Worm (Caenorhabditis elegans) whole organism, L1 larva: ENCODE measurements around the gene gcc-2.

ENCODE experiments used
- aly-2 ChIP-seq: fragments of 150-350 bp; optimal IDR thresholded peaks from 2 replicates; lab custom pipeline; 2014; ENCODE audit warnings: missing biosample characterization, missing genetic modification characterization
- ceh-8 ChIP-seq: fragments of 200-800 bp; sonication (Bioruptor generic); optimal IDR thresholded peaks from 2 replicates; lab custom pipeline; 2018; ENCODE audit warnings: mild to moderate bottlenecking, missing genetic modification characterization, moderate library complexity, missing compliant biosample characterization
- ceh-90 ChIP-seq: sonication (generic microtip); optimal IDR thresholded peaks from 2 replicates; lab custom pipeline; 2016; ENCODE audit warnings: missing genetic modification characterization, missing compliant biosample characterization
- efl-1 ChIP-seq, 4 experiments: fragments of 150-350 bp; optimal IDR thresholded peaks in 3 of 4; peaks in 1 of 4; 1 replicate in 1 of 4; 2 replicates in 3 of 4; lab custom pipeline; 2014; ENCODE audit warnings: missing biosample characterization in 2 of 4, missing genetic modification characterization in 2 of 4, missing genetic modification reagents in 2 of 4
- efl-3 ChIP-seq: fragments of 200-800 bp; sonication (Bioruptor generic); optimal IDR thresholded peaks from 2 replicates; lab custom pipeline; 2018; ENCODE audit warnings: mild to moderate bottlenecking, missing genetic modification characterization, missing compliant biosample characterization
- egl-27 ChIP-seq, 2 experiments: fragments of 150-350 bp in 1 of 2; sonication (generic microtip); optimal IDR thresholded peaks; 3 replicates each; lab custom pipeline; 2017 to 2018; ENCODE audit warnings: missing biosample characterization in 2 of 2, missing genetic modification characterization in 2 of 2, missing genetic modification reagents in 2 of 2
- ets-5 ChIP-seq: fragments of 200-800 bp; sonication (Bioruptor generic); IDR thresholded peaks from 2 replicates; pipeline ENCODE4 v1.3.6; 2022; ENCODE audit warnings: missing genetic modification characterization, missing compliant biosample characterization
- grh-1 ChIP-seq: fragments of 200-800 bp; sonication (Bioruptor generic); IDR thresholded peaks from 2 replicates; pipeline ENCODE4 v1.3.6; 2022; ENCODE audit warnings: missing genetic modification reagents, missing genetic modification characterization, missing compliant biosample characterization
- irx-1 ChIP-seq: sonication (generic microtip); optimal IDR thresholded peaks from 2 replicates; lab custom pipeline; 2016; ENCODE audit warnings: missing genetic modification characterization, missing compliant biosample characterization
- lin-13 ChIP-seq: fragments of 150-350 bp; optimal IDR thresholded peaks from 2 replicates; lab custom pipeline; 2014; ENCODE audit warnings: missing biosample characterization, missing genetic modification reagents, missing genetic modification characterization
- lin-14 ChIP-seq: fragments of 200-800 bp; sonication (Bioruptor generic); optimal IDR thresholded peaks from 2 replicates; lab custom pipeline; 2018; ENCODE audit warnings: mild to moderate bottlenecking, missing genetic modification characterization, moderate library complexity, missing compliant biosample characterization
- lin-39 ChIP-seq: fragments of 150-350 bp; optimal IDR thresholded peaks from 2 replicates; lab custom pipeline; 2014; ENCODE audit warnings: missing biosample characterization, missing genetic modification reagents, missing genetic modification characterization
- lir-3 ChIP-seq: sonication (generic microtip); optimal IDR thresholded peaks from 2 replicates; lab custom pipeline; 2016; ENCODE audit warnings: mild to moderate bottlenecking, missing genetic modification characterization, moderate library complexity, missing compliant biosample characterization; ENCODE audit not compliant: poor library complexity
- lsy-2 ChIP-seq, 2 experiments: fragments of 150-350 bp; optimal IDR thresholded peaks; 2 replicates each; lab custom pipeline; 2014; ENCODE audit warnings: missing biosample characterization in 2 of 2, missing genetic modification characterization in 2 of 2
- mab-9 ChIP-seq: fragments of 200-800 bp; sonication (Bioruptor generic); IDR thresholded peaks from 2 replicates; pipeline ENCODE4 v1.3.6; 2022; ENCODE audit warnings: missing genetic modification reagents, missing genetic modification characterization, missing compliant biosample characterization
- mef-2 ChIP-seq: fragments of 150-350 bp; optimal IDR thresholded peaks from 2 replicates; lab custom pipeline; 2014; ENCODE audit warnings: missing biosample characterization, missing genetic modification characterization
- nhr-19 ChIP-seq: fragments of 200-800 bp; sonication (Bioruptor generic); conservative IDR thresholded peaks from 2 replicates; pipeline ENCODE4 v1.3.6; 2022; ENCODE audit warnings: missing genetic modification characterization, missing compliant biosample characterization
- nhr-20 ChIP-seq: sonication (generic microtip); optimal IDR thresholded peaks from 2 replicates; lab custom pipeline; 2016; ENCODE audit warnings: mild to moderate bottlenecking, missing genetic modification characterization, missing compliant biosample characterization
- nhr-71 ChIP-seq: sonication (generic microtip); optimal IDR thresholded peaks from 2 replicates; lab custom pipeline; 2016; ENCODE audit warnings: mild to moderate bottlenecking, missing genetic modification characterization, moderate library complexity, missing compliant biosample characterization
- nhr-84 ChIP-seq: sonication (generic microtip); optimal IDR thresholded peaks from 2 replicates; lab custom pipeline; 2017; ENCODE audit warnings: missing biosample characterization, missing genetic modification characterization
- nhr-90 ChIP-seq: sonication (generic microtip); optimal IDR thresholded peaks from 2 replicates; lab custom pipeline; 2016; ENCODE audit warnings: mild to moderate bottlenecking, missing genetic modification characterization, missing compliant biosample characterization; ENCODE audit not compliant: poor library complexity
- pag-3 ChIP-seq: sonication (generic microtip); optimal IDR thresholded peaks from 2 replicates; lab custom pipeline; 2017; ENCODE audit warnings: missing genetic modification characterization, mild to moderate bottlenecking, missing compliant biosample characterization, antibody characterized with exemption, borderline replicate concordance; ENCODE audit not compliant: insufficient read depth
- pax-3 ChIP-seq: fragments of 200-800 bp; sonication (Bioruptor generic); optimal IDR thresholded peaks from 2 replicates; lab custom pipeline; 2018; ENCODE audit warnings: mild to moderate bottlenecking, missing genetic modification characterization, moderate library complexity, missing compliant biosample characterization
- rnt-1 ChIP-seq: sonication (generic microtip); optimal IDR thresholded peaks from 2 replicates; lab custom pipeline; 2016; ENCODE audit warnings: mild to moderate bottlenecking, missing genetic modification characterization, moderate library complexity, missing compliant biosample characterization
- snu-23 ChIP-seq: sonication (generic microtip); optimal IDR thresholded peaks from 2 replicates; lab custom pipeline; 2016; ENCODE audit warnings: missing genetic modification characterization, missing compliant biosample characterization
- sptf-1 ChIP-seq: fragments of 150-350 bp; optimal IDR thresholded peaks from 2 replicates; lab custom pipeline; 2014; ENCODE audit warnings: missing biosample characterization, missing genetic modification characterization
- swsn-7 ChIP-seq: sonication (generic microtip); optimal IDR thresholded peaks from 2 replicates; lab custom pipeline; 2016; ENCODE audit warnings: missing genetic modification characterization, missing compliant biosample characterization
- tlp-1 ChIP-seq: fragments of 150-350 bp; optimal IDR thresholded peaks from 2 replicates; lab custom pipeline; 2014; ENCODE audit warnings: missing biosample characterization, missing genetic modification characterization
- unc-130 ChIP-seq: fragments of 150-350 bp; optimal IDR thresholded peaks from 2 replicates; lab custom pipeline; 2017; ENCODE audit warnings: missing biosample characterization, missing genetic modification characterization, inconsistent platforms
- unc-30 ChIP-seq: sonication (generic microtip); optimal IDR thresholded peaks from 2 replicates; lab custom pipeline; 2017; ENCODE audit warnings: missing biosample characterization, missing genetic modification characterization
- unc-86 ChIP-seq: sonication (generic microtip); optimal IDR thresholded peaks from 2 replicates; lab custom pipeline; 2016; ENCODE audit warnings: missing genetic modification characterization, missing compliant biosample characterization
- xbp-1 ChIP-seq: sonication (generic microtip); optimal IDR thresholded peaks from 2 replicates; lab custom pipeline; 2016; ENCODE audit warnings: missing genetic modification characterization, missing compliant biosample characterization
- ztf-4 ChIP-seq: fragments of 150-350 bp; optimal IDR thresholded peaks from 2 replicates; lab custom pipeline; 2014; ENCODE audit warnings: missing biosample characterization, missing genetic modification characterization

gcc-2 gene

DNA sequence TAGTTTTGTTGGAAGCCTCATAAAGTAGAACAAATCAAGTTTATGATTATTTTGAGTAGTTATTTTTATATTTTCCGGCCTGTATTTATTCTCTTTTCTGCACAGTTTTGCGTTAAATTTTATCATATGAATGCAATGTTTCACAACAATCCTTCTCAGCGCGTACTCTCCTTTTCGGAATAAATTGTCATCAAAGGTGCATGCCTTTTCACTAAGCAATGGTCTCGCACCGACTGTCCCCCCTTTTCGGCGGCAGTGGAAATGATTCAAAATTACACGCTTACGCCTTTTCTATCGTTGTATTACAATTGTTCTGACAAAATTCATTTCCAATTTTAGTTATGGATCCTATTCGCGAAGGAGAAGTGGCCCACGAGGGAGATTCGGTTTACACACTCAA is 14.8 kb downstream of the gcc-2 start, which contains the start of the genes iff-1 and cdk-1 (continued):
- TF ChIP-seq snu-23 (GFP tag; lab: Kevin White, UChicago) (peak; percentile 40), ets-5 (GFP tag; lab: Robert Waterston, UW) (no peak), irx-1 (tag; lab: Kevin White, UChicago) (no peak), rnt-1 (tag; lab: Kevin White, UChicago) (peak; percentile 43), xbp-1 (tag; lab: Kevin White, UChicago) (peak; percentile 8), tlp-1 (tag; lab: Kevin White, UChicago) (no peak), swsn-7 (tag; lab: Kevin White, UChicago) (peak; percentile 2)

DNA sequence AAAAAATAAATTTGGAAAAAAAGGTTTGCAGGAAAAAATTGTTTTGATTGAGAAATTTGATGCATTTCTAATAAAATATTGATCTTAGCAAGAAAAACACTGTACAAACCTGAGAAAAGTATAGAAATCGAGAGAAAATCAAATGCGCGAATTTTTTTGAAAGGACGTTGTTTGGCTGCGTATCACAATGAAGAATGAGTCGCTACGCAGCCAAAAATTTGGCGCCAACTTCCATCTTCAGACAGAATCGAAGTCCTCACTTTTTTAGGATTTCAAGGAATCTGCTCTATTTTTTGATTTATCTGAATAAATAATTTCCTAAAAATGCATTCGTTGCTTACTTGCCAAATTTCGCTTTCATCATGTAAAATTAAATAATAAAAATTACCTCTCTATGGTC is 15.3 kb downstream of the gcc-2 start:
- TF ChIP-seq nhr-90 (tag; lab: Kevin White, UChicago) (no peak), efl-1 (optimal IDR thresholded peaks at IDR 0.05; lab: Kevin White, UChicago) (peak in 1 of 2 experiments; percentile 52), efl-1 (GFP tag; optimal IDR thresholded peaks at IDR 0.05 in 1 of 2; lab: Kevin White, UChicago) (peak in 1 of 2 experiments; percentile 47)

DNA sequence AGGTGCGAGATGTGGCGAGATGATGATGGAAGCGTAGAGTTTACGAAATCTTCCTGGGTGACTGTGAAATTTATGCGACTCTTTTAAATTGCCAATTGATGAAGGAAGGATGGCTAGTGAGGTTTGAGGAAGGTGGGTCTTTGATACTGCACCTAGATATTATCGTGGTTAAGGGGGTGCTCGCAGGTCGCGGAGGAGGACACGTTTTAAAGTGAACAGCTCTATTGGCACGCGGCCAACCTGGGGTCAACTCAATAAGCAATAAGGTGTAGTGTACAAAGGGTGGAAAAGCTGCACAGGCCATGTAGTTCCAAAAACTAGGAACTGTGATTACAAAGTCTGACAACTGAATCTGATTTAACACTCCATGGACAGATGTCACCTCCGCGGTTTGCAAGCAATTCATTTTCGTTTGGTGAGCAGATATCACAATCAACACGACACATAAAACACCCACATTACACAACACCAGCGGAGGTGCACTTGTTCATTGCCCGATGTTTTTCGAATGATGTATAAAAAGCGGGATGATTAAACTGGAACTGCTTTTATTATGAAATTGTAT is 16.5 kb downstream of the gcc-2 start:
- TF ChIP-seq grh-1 (GFP tag; lab: Robert Waterston, UW) (no peak), lin-14 (GFP tag; lab: Kevin White, UChicago) (peak; percentile 20), rnt-1 (tag; lab: Kevin White, UChicago) (peak; percentile 32), nhr-71 (tag; lab: Kevin White, UChicago) (no peak), efl-1 (optimal IDR thresholded peaks at IDR 0.05; lab: Kevin White, UChicago) (no peak), efl-1 (GFP tag; optimal IDR thresholded peaks at IDR 0.05 in 1 of 2; lab: Kevin White, UChicago) (peak in 1 of 2 experiments; percentile 80), pax-3 (tag; lab: Kevin White, UChicago) (no peak)

DNA sequence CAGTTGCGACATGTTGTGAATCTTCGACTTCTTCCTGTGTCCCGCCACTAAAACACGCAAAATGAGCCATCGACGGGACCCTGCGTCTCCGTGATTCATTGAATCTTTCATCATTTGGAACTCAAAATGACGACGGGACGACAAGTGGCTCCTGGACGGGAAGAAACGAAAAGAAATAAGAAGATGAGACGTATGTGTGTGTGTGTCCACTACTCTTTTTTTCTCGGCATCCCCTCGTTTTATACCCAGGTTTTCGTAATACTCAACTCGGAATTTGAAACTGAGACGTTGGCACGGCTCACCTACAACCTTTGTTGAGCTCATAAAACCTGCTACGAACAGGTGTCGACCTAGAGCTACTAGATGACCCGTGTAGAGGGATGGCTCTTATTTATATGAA is 17.4 kb downstream of the gcc-2 start:
- no peak for TF ChIP-seq ztf-4 (tag; lab: Kevin White, UChicago)
- peak; percentile 64 for TF ChIP-seq nhr-71 (tag; lab: Kevin White, UChicago)
- no peak for TF ChIP-seq efl-3 (GFP tag; lab: Kevin White, UChicago)
- peak in 1 of 2 experiments; percentile 6 for TF ChIP-seq efl-1 (optimal IDR thresholded peaks at IDR 0.05; lab: Kevin White, UChicago)
- no peak for TF ChIP-seq efl-1 (GFP tag; optimal IDR thresholded peaks at IDR 0.05 in 1 of 2; lab: Kevin White, UChicago)
- no peak for TF ChIP-seq aly-2
- no peak for TF ChIP-seq egl-27 (tag; optimal IDR thresholded peaks at IDR 0.05; lab: Kevin White, UChicago)
- TF ChIP-seq unc-86 (tag; lab: Kevin White, UChicago): no peak
- no peak for TF ChIP-seq mef-2 (tag; lab: Kevin White, UChicago)
- TF ChIP-seq sptf-1 (tag; lab: Kevin White, UChicago): no peak
- TF ChIP-seq lin-13: no peak
- TF ChIP-seq snu-23 (GFP tag; lab: Kevin White, UChicago): peak; percentile 58
- TF ChIP-seq ceh-8 (GFP tag; lab: Kevin White, UChicago): no peak
- TF ChIP-seq lin-39 (tag; lab: Kevin White, UChicago): no peak
- TF ChIP-seq pax-3 (tag; lab: Kevin White, UChicago): no peak
- TF ChIP-seq tlp-1 (tag; lab: Kevin White, UChicago): no peak
- TF ChIP-seq irx-1 (tag; lab: Kevin White, UChicago): no peak
- TF ChIP-seq unc-30: no peak
- TF ChIP-seq unc-130 (tag; lab: Kevin White, UChicago): peak; percentile 9
- peak; percentile 22; the same call in 1 of the 2 replicates for TF ChIP-seq nhr-19 (GFP tag; lab: Robert Waterston, UW)
- TF ChIP-seq nhr-90 (tag; lab: Kevin White, UChicago): no peak
- no peak for TF ChIP-seq lir-3
- TF ChIP-seq lin-14 (GFP tag; lab: Kevin White, UChicago): peak; percentile 73
- peak in 1 of 2 experiments; percentile 33 for TF ChIP-seq lsy-2 (tag; optimal IDR thresholded peaks at IDR 0.05; lab: Kevin White, UChicago)
- TF ChIP-seq xbp-1 (tag; lab: Kevin White, UChicago): no peak
- TF ChIP-seq ceh-90 (tag; lab: Kevin White, UChicago): no peak
- TF ChIP-seq pag-3: peak; percentile 83
- peak; percentile 33 for TF ChIP-seq nhr-20
- TF ChIP-seq nhr-84 (tag; lab: Kevin White, UChicago): no peak
- peak; percentile 59 for TF ChIP-seq rnt-1 (tag; lab: Kevin White, UChicago)
- no peak for TF ChIP-seq mab-9
